Worm (Caenorhabditis elegans) whole organism, L4 larva: Measurements from ENCODE around the gene sec-16A.1.
A peak's percentile ranks its signal among the peaks of the same experiment; 100 is the strongest.

ENCODE experiments used
- F10B5.3 ChIP-seq: sonication (generic microtip); optimal IDR thresholded peaks from 2 replicates; lab custom pipeline; 2016; ENCODE audit warnings: mild to moderate bottlenecking, missing genetic modification characterization, missing compliant biosample characterization
- F37D6.2 ChIP-seq: sonication (generic microtip); optimal IDR thresholded peaks from 2 replicates; lab custom pipeline; 2016; ENCODE audit warnings: mild to moderate bottlenecking, missing genetic modification characterization, missing compliant biosample characterization
- F44E2.7 ChIP-seq: fragments of 200-800 bp; sonication (Bioruptor generic); IDR thresholded peaks from 2 replicates; pipeline ENCODE4 v2.1.2; 2022; ENCODE audit warnings: missing genetic modification characterization, missing compliant biosample characterization
- Y48G9A.11 ChIP-seq: fragments of 200-800 bp; sonication (Bioruptor generic); IDR thresholded peaks from 2 replicates; pipeline ENCODE4 v1.3.6; 2022; ENCODE audit warnings: missing genetic modification reagents, missing genetic modification characterization, missing compliant biosample characterization
- Y5F2A.4 ChIP-seq: fragments of 200-800 bp; sonication (Bioruptor generic); optimal IDR thresholded peaks from 2 replicates; lab custom pipeline; 2018; ENCODE audit warnings: mild to moderate bottlenecking, missing genetic modification characterization, missing compliant biosample characterization
- attf-4 ChIP-seq: sonication (generic microtip); optimal IDR thresholded peaks from 3 replicates; lab custom pipeline; 2017; ENCODE audit warnings: missing biosample characterization, missing genetic modification characterization
- ces-1 ChIP-seq: fragments of 150-350 bp; sonication (generic microtip); optimal IDR thresholded peaks from 4 replicates; lab custom pipeline; 2014; ENCODE audit warnings: missing biosample characterization, missing genetic modification reagents, missing genetic modification characterization
- daf-16 ChIP-seq, 3 experiments: sonication (generic microtip); optimal IDR thresholded peaks; 2 replicates each; lab custom pipeline; 2016 to 2017; ENCODE audit warnings: missing genetic modification characterization in 3 of 3, missing genetic modification reagents in 3 of 3, mild to moderate bottlenecking in 2 of 3, missing compliant biosample characterization in 2 of 3, missing biosample characterization in 1 of 3, moderate library complexity in 1 of 3
- daf-19 ChIP-seq: fragments of 200-800 bp; sonication (Bioruptor generic); conservative IDR thresholded peaks from 2 replicates; pipeline ENCODE4 v1.3.6; 2022; ENCODE audit warnings: missing genetic modification characterization, missing compliant biosample characterization
- dmd-9 ChIP-seq: fragments of 200-800 bp; sonication (Bioruptor generic); IDR thresholded peaks from 2 replicates; pipeline ENCODE4 v1.3.6; 2022; ENCODE audit warnings: missing genetic modification reagents, missing genetic modification characterization, missing compliant biosample characterization
- fkh-10 ChIP-seq: fragments of 150-350 bp; optimal IDR thresholded peaks from 2 replicates; lab custom pipeline; 2014; ENCODE audit warnings: missing biosample characterization, missing genetic modification reagents, missing genetic modification characterization
- hlh-11 ChIP-seq: fragments of 200-800 bp; sonication (Bioruptor generic); optimal IDR thresholded peaks from 2 replicates; lab custom pipeline; 2018; ENCODE audit warnings: mild to moderate bottlenecking, missing genetic modification characterization, missing compliant biosample characterization
- lin-13 ChIP-seq: fragments of 150-350 bp; optimal IDR thresholded peaks from 2 replicates; lab custom pipeline; 2014; ENCODE audit warnings: missing biosample characterization, missing genetic modification reagents, missing genetic modification characterization
- lin-38 ChIP-seq: fragments of 200-800 bp; sonication (Bioruptor generic); IDR thresholded peaks from 2 replicates; pipeline ENCODE4 v1.3.6; 2022; ENCODE audit warnings: missing genetic modification reagents, missing genetic modification characterization, missing compliant biosample characterization
- lin-39 ChIP-seq: fragments of 150-350 bp; optimal IDR thresholded peaks from 2 replicates; lab custom pipeline; 2014; ENCODE audit warnings: missing biosample characterization, missing genetic modification reagents, missing genetic modification characterization
- madf-5 ChIP-seq, 2 experiments: fragments of 200-800 bp; sonication (Bioruptor generic); IDR thresholded peaks; 2 replicates each; pipeline ENCODE4 v1.3.6; 2022; ENCODE audit warnings: missing compliant biosample characterization in 2 of 2, missing genetic modification characterization in 2 of 2
- mdl-1 ChIP-seq, 2 experiments: fragments of 150-350 bp in 1 of 2; sonication (generic microtip) in 1 of 2; optimal IDR thresholded peaks; 2 replicates each; lab custom pipeline; 2014 to 2017; ENCODE audit warnings: missing biosample characterization in 2 of 2, missing genetic modification characterization in 2 of 2
- mep-1 ChIP-seq: fragments of 150-350 bp; sonication (generic microtip); optimal IDR thresholded peaks from 3 replicates; lab custom pipeline; 2014; ENCODE audit warnings: missing biosample characterization, missing genetic modification characterization
- nhr-11 ChIP-seq: fragments of 150-350 bp; optimal IDR thresholded peaks from 2 replicates; lab custom pipeline; 2014; ENCODE audit warnings: missing biosample characterization, missing genetic modification characterization
- nhr-237 ChIP-seq: sonication (generic microtip); optimal IDR thresholded peaks from 2 replicates; lab custom pipeline; 2017; ENCODE audit warnings: missing biosample characterization, missing genetic modification characterization
- nhr-28 ChIP-seq: fragments of 150-350 bp; optimal IDR thresholded peaks from 2 replicates; lab custom pipeline; 2014; ENCODE audit warnings: missing biosample characterization, missing genetic modification characterization
- nhr-41 ChIP-seq: fragments of 200-800 bp; sonication (Bioruptor generic); IDR thresholded peaks from 2 replicates; pipeline ENCODE4 v1.3.6; 2022; ENCODE audit warnings: missing genetic modification reagents, missing genetic modification characterization, missing compliant biosample characterization
- nhr-48 ChIP-seq: sonication (generic microtip); optimal IDR thresholded peaks from 2 replicates; lab custom pipeline; 2016; ENCODE audit warnings: mild to moderate bottlenecking, missing genetic modification characterization, missing compliant biosample characterization
- nhr-6 ChIP-seq: fragments of 150-350 bp; optimal IDR thresholded peaks from 2 replicates; lab custom pipeline; 2014; ENCODE audit warnings: missing biosample characterization, missing genetic modification characterization
- nhr-76 ChIP-seq: fragments of 150-350 bp; optimal IDR thresholded peaks from 2 replicates; lab custom pipeline; 2014; ENCODE audit warnings: missing biosample characterization, missing genetic modification characterization
- rbr-2 ChIP-seq: sonication (generic microtip); optimal IDR thresholded peaks from 2 replicates; lab custom pipeline; 2016; ENCODE audit warnings: missing genotype, missing genetic modification characterization, missing compliant biosample characterization
- snpc-4 ChIP-seq: fragments of 150-350 bp; optimal IDR thresholded peaks from 2 replicates; lab custom pipeline; 2014; ENCODE audit warnings: missing biosample characterization, missing genetic modification characterization
- spr-1 ChIP-seq: sonication (generic microtip); optimal IDR thresholded peaks from 2 replicates; lab custom pipeline; 2016; ENCODE audit warnings: mild to moderate bottlenecking, missing genetic modification characterization, missing compliant biosample characterization
- unc-130 ChIP-seq: sonication (generic microtip); optimal IDR thresholded peaks from 2 replicates; lab custom pipeline; 2016; ENCODE audit warnings: missing genetic modification reagents, missing genetic modification characterization, missing compliant biosample characterization
- unc-62 ChIP-seq, 3 experiments: fragments of 150-350 bp in 1 of 3; sonication (generic microtip); optimal IDR thresholded peaks in 2 of 3; peaks in 1 of 3; 1 replicate in 1 of 3; 2 replicates in 2 of 3; lab custom pipeline; 2014 to 2017; ENCODE audit warnings: missing biosample characterization in 3 of 3, missing genetic modification characterization in 3 of 3, missing genetic modification reagents in 3 of 3, missing genotype in 1 of 3
- vab-7 ChIP-seq: fragments of 200-800 bp; sonication (Bioruptor generic); IDR thresholded peaks from 2 replicates; pipeline ENCODE4 v1.3.6; 2022; ENCODE audit warnings: missing genetic modification reagents, missing genetic modification characterization, missing compliant biosample characterization
- zfp-3 ChIP-seq: fragments of 200-800 bp; sonication (Bioruptor generic); conservative IDR thresholded peaks from 2 replicates; pipeline ENCODE4 v1.3.6; 2022; ENCODE audit warnings: missing genetic modification reagents, missing genetic modification characterization, missing compliant biosample characterization
- zip-11 ChIP-seq: fragments of 200-800 bp; sonication (Bioruptor generic); IDR thresholded peaks from 2 replicates; pipeline ENCODE4 v1.3.6; 2022; ENCODE audit warnings: missing genetic modification characterization, missing compliant biosample characterization
- zip-2 ChIP-seq: fragments of 150-350 bp; optimal IDR thresholded peaks from 2 replicates; lab custom pipeline; 2014; ENCODE audit warnings: missing biosample characterization, missing genetic modification characterization
- ztf-7 ChIP-seq: fragments of 150-350 bp; optimal IDR thresholded peaks from 2 replicates; lab custom pipeline; 2014; ENCODE audit warnings: missing biosample characterization, missing genetic modification characterization

The sec-16A.1 gene

DNA sequence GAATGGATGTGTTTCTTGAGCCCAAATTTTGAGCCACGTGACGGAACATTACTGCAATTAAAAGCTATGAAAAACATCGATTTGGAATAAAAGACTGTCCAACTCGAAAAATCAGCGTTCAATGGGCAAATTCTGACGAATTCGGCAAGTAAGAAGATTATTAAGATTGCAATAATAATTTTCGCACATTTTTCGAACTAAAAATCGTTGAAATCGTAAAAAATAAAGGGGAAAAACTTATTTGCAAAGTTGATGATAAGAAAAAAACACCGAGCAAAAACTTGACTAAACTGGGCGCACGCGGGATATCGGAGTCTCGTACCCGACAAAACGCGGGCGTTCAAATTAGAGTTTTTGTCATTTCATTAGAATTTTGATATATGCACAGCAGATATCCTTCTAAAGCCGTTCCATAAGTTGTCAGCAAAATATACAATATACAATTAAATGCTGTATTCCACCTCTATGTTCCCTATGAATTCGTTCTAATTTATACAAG lies 36.3 kb upstream of the sec-16A.1 start, which contains the start of the genes mccc-2 and mrpl-44 (continued):
- no peak for TF ChIP-seq attf-4 (tag; lab: Kevin White, UChicago)
- TF ChIP-seq nhr-11: no peak

DNA sequence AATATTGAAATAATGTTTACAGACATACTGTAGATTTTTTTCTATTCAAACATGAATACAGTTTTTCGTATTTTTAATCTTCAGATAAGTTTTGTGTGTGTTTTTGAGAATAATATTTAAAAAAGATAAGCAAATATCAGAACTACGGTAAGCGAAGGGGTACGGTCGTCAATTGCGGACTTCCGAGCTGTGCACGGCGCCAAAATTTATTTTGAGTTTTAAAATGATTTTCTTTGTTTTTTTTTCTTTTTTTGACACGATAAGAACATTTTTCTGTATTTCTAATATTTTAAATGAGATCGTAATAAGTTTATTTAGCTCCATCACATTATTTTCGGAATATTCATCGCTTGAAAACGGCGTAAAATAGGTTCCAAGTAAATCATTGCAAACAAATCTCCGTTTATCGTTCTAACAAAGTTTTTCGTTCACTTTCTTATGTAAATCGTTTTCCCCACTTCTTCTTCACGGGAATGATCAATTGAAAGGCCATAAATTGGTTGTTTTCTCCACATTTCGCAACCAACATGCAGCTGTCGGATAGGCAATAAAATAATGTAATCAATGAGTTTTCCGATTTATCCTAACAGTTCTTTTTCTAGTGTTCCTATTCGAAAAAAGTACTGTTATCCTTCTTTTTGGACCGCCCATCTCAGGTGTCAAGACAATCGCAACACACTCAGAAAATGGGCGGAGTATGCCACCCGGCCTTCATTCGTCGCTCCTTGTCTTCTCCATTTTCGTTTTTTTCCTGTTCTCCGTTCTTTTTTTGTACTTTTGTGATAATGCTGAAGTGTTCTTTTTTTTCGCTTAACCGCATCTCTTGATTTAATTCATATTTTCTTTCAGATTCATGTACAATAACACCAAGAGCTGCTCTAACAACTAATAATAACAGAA lies 34.0 kb upstream of the sec-16A.1 start, which contains the start of gene glp-1:
Gene glp-1, plus strand, starts transcription at position 850 of the 900 bp plus-strand sequence.
- TF ChIP-seq Y48G9A.11 (GFP tag; lab: Robert Waterston, UW) (peak; percentile 34; the same call in 1 of the 2 replicates), mep-1 (tag; lab: Kevin White, UChicago) (no peak), ztf-7 (tag; lab: Kevin White, UChicago) (no peak), zip-2 (tag; lab: Kevin White, UChicago) (no peak), Y5F2A.4 (no peak), nhr-11 (no peak), unc-62 (GFP tag; optimal IDR thresholded peaks at IDR 0.05 in 1 of 2; lab: Kevin White, UChicago) (peak in 1 of 2 experiments; percentile 72), unc-62 (tag; optimal IDR thresholded peaks at IDR 0.05; lab: Kevin White, UChicago) (no peak), nhr-6 (tag; lab: Kevin White, UChicago) (no peak), unc-130 (peak; percentile 41), F44E2.7 (GFP tag; lab: Robert Waterston, UW) (no peak)

DNA sequence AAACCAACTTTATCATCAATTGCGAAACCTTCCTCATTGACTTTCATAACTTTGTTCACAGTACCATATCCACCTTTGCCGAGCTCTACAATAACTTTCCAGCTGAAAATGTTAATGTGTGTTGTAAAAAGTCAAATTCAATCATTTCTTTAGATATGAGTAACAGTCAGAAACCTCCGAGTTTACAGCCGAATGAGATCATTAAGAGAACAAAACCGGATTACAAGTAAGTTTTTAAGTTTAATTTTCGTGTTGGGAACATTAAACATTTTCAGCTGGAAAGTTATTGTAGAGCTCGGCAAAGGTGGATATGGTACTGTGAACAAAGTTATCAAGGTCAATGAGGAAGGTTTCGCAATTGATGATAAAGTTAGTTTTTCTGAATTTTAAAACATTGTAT lies 24.4 kb upstream of the sec-16A.1 start, which contains the start of gene ZK507.1:
Gene ZK507.1, minus strand, starts transcription at position 101 of the 400 bp plus-strand sequence.
- no peak for TF ChIP-seq daf-19 (GFP tag; lab: Robert Waterston, UW)
- no peak for TF ChIP-seq rbr-2 (tag; lab: Kevin White, UChicago)
- no peak for TF ChIP-seq unc-62 (GFP tag; optimal IDR thresholded peaks at IDR 0.05 in 1 of 2; lab: Kevin White, UChicago)
- no peak for TF ChIP-seq unc-62 (tag; optimal IDR thresholded peaks at IDR 0.05; lab: Kevin White, UChicago)
- no peak for TF ChIP-seq nhr-237 (tag; lab: Kevin White, UChicago)
- no peak for TF ChIP-seq lin-38 (GFP tag; lab: Robert Waterston, UW)
- TF ChIP-seq zfp-3 (GFP tag; lab: Robert Waterston, UW): no peak
- TF ChIP-seq Y5F2A.4: no peak
- TF ChIP-seq daf-16 (GFP tag; optimal IDR thresholded peaks at IDR 0.05; lab: Kevin White, UChicago): no peak
- no peak for TF ChIP-seq daf-16 (tag; optimal IDR thresholded peaks at IDR 0.05; lab: Kevin White, UChicago)
- no peak for TF ChIP-seq F37D6.2 (tag; lab: Kevin White, UChicago)
- no peak for TF ChIP-seq dmd-9 (GFP tag; lab: Robert Waterston, UW)
- TF ChIP-seq zip-2 (tag; lab: Kevin White, UChicago): no peak
- TF ChIP-seq nhr-76 (tag; lab: Kevin White, UChicago): no peak
- no peak for TF ChIP-seq nhr-28 (tag; lab: Kevin White, UChicago)
- no peak for TF ChIP-seq mep-1 (tag; lab: Kevin White, UChicago)
- TF ChIP-seq nhr-41 (GFP tag; lab: Robert Waterston, UW): no peak
- TF ChIP-seq attf-4 (tag; lab: Kevin White, UChicago): no peak
- TF ChIP-seq vab-7 (GFP tag; lab: Robert Waterston, UW): no peak
- no peak for TF ChIP-seq lin-13 (GFP tag; lab: Kevin White, UChicago)

DNA sequence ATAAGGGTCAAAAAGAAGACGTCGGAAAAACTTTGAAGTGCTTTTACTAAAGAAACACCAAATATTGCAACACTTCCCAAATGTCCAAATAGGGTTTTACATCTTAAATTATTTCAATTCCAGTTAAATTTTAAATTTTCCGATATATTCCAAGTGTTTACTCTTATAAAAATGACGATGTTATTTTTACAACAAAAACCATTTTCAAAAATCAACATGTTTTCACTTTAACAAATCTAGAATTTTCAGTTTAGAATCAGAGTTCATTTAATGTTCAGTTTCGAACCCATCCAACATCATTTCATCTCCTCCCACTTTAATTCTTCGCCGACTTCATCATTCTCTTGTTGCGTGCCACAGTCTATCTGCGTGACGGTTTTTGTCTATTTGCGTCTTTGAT lies 22.0 kb upstream of the sec-16A.1 start, which contains the start of gene dos-1:
Gene dos-1, plus strand, starts transcription at position 301 of the 400 bp plus-strand sequence.
- no peak for TF ChIP-seq ces-1 (GFP tag; lab: Kevin White, UChicago)
- TF ChIP-seq madf-5 (GFP tag; IDR thresholded peaks at IDR 0.05; lab: Robert Waterston, UW): no peak
- TF ChIP-seq F10B5.3 (tag; lab: Kevin White, UChicago): no peak
- TF ChIP-seq nhr-11: no peak
- TF ChIP-seq nhr-48 (tag; lab: Kevin White, UChicago): no peak
- TF ChIP-seq hlh-11 (tag; lab: Kevin White, UChicago): no peak
- no peak for TF ChIP-seq spr-1 (tag; lab: Kevin White, UChicago)
- no peak for TF ChIP-seq zip-11
- no peak for TF ChIP-seq nhr-28 (tag; lab: Kevin White, UChicago)
- no peak for TF ChIP-seq fkh-10 (GFP tag; lab: Kevin White, UChicago)
- no peak for TF ChIP-seq ztf-7 (tag; lab: Kevin White, UChicago)
- no peak for TF ChIP-seq snpc-4 (tag; lab: Kevin White, UChicago)
- TF ChIP-seq mdl-1 (tag; optimal IDR thresholded peaks at IDR 0.05; lab: Kevin White, UChicago): no peak
- no peak for TF ChIP-seq lin-39 (tag; lab: Kevin White, UChicago)
- no peak for TF ChIP-seq unc-130
- TF ChIP-seq, all 104 proteins: peak for 0
